ENCODE assay signal across 1 fruit fly cellular context in the genomic region with DNA sequence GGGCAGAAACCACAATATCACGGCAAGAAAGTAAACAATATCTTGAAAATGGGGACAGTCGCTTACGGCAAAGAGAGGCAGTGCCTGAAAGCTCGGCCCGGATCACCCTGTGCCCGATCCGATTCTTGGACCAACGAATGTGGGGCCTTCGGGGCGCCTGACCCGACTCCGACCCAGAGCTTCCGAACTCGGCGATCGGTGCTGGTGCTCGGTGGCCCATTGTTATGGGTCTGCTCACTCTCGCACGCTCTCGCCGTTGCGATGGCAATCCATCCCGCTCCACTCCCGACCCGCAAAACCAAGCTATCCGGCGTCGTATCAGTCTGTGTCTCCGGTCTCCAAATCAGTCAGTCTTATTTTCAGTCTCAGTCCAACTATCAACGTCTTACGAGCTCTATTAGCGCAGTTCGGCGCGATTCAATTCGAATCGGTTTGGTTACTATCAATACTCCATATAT.
A peak's percentile ranks its signal among the peaks of the same experiment; 100 is the strongest.
TF ChIP-seq lines count a peak whose summit lies in the region.

A gene (plus strand): TSS at position 362 of the 458 bp plus-strand sequence.

TF ChIP-seq in whole organism, embryonic, 481 proteins besides CTCF, POLR2A, EP300 and RAD21 (continued from another document):
- TF ChIP-seq NC2β (GFP tag; optimal IDR thresholded peaks at IDR 0.05; lab: Kevin White, UChicago) = no peak
- TF ChIP-seq Spps (tag; optimal IDR thresholded peaks at IDR 0.05; lab: Kevin White, UChicago) = no peak
- TF ChIP-seq lab (GFP tag; optimal IDR thresholded peaks at IDR 0.05; lab: Kevin White, UChicago) = peak; percentile 78
- TF ChIP-seq Taf1 (GFP tag; IDR thresholded peaks at IDR 0.05; lab: Robert Waterston, UW) = 0 out of 2 replicates have a peak, but pooled peaks have one; percentile 26
- no peak for TF ChIP-seq CG4328 (GFP tag; optimal IDR thresholded peaks at IDR 0.05; lab: Kevin White, UChicago)
- TF ChIP-seq Gsc (GFP tag; IDR thresholded peaks at IDR 0.05; lab: Robert Waterston, UW) = no peak
- peak; percentile 87 for TF ChIP-seq CG34376 (GFP tag; optimal IDR thresholded peaks at IDR 0.05; lab: Kevin White, UChicago)
- peak; percentile 65 for TF ChIP-seq Atf6 (GFP tag; IDR thresholded peaks at IDR 0.05; lab: Robert Waterston, UW)
- TF ChIP-seq CoRest (tag; optimal IDR thresholded peaks at IDR 0.05; lab: Kevin White, UChicago) = no peak
- TF ChIP-seq Adf1 (GFP tag; IDR thresholded peaks at IDR 0.05; lab: Robert Waterston, UW) = peak; percentile 62; the same call in 1 of the 2 replicates
- TF ChIP-seq Dref (GFP tag; IDR thresholded peaks at IDR 0.05; lab: Robert Waterston, UW) = no peak
- no peak for TF ChIP-seq CG11085 (GFP tag; IDR thresholded peaks at IDR 0.05; lab: Robert Waterston, UW)
- peak; percentile 23; the same call in 1 of the 2 replicates for TF ChIP-seq CG17328 (GFP tag; IDR thresholded peaks at IDR 0.05; lab: Robert Waterston, UW)
- no peak for TF ChIP-seq Side (GFP tag; optimal IDR thresholded peaks at IDR 0.05; lab: Kevin White, UChicago)
- TF ChIP-seq CG33213 (GFP tag; optimal IDR thresholded peaks at IDR 0.05; lab: Kevin White, UChicago) = no peak
- 0 out of 2 replicates have a peak, but pooled peaks have one; percentile 10 for TF ChIP-seq wdn (GFP tag; IDR thresholded peaks at IDR 0.05; lab: Robert Waterston, UW)
- TF ChIP-seq hkb (optimal IDR thresholded peaks at IDR 0.05; lab: Kevin White, UChicago) = no peak
- peak; percentile 63 for TF ChIP-seq hkb (GFP tag; IDR thresholded peaks at IDR 0.05; lab: Robert Waterston, UW)
- TF ChIP-seq HmgZ (tag; optimal IDR thresholded peaks at IDR 0.05; lab: Kevin White, UChicago) = peak; percentile 69
- no peak for TF ChIP-seq dmrt11E (tag; optimal IDR thresholded peaks at IDR 0.05; lab: Kevin White, UChicago)
- TF ChIP-seq Deaf1 (tag; optimal IDR thresholded peaks at IDR 0.05; lab: Kevin White, UChicago) = peak; percentile 99
- no peak for TF ChIP-seq eyg (GFP tag; optimal IDR thresholded peaks at IDR 0.05; lab: Kevin White, UChicago)
- TF ChIP-seq CG8388 (GFP tag; optimal IDR thresholded peaks at IDR 0.05; lab: Kevin White, UChicago) = no peak
- TF ChIP-seq CG17385 (GFP tag; optimal IDR thresholded peaks at IDR 0.05; lab: Kevin White, UChicago) = no peak
- TF ChIP-seq CG18599 (GFP tag; optimal IDR thresholded peaks at IDR 0.05; lab: Kevin White, UChicago) = peak; percentile 50
- TF ChIP-seq CG7271 (tag; optimal IDR thresholded peaks at IDR 0.05; lab: Kevin White, UChicago) = no peak
- TF ChIP-seq CG17912 (GFP tag; optimal IDR thresholded peaks at IDR 0.05; lab: Kevin White, UChicago) = no peak
- no peak for TF ChIP-seq CG43689 (GFP tag; IDR thresholded peaks at IDR 0.05; lab: Robert Waterston, UW)
- no peak for TF ChIP-seq CG10654 (GFP tag; optimal IDR thresholded peaks at IDR 0.05; lab: Kevin White, UChicago)
- TF ChIP-seq CG17359 (tag; optimal IDR thresholded peaks at IDR 0.05; lab: Kevin White, UChicago) = peak; percentile 12
- peak; percentile 66 for TF ChIP-seq sug (tag; optimal IDR thresholded peaks at IDR 0.05; lab: Kevin White, UChicago)
- TF ChIP-seq CG2120 (GFP tag; optimal IDR thresholded peaks at IDR 0.05; lab: Kevin White, UChicago) = peak; percentile 12
- TF ChIP-seq CG6813 (GFP tag; optimal IDR thresholded peaks at IDR 0.05; lab: Kevin White, UChicago) = peak; percentile 11
- no peak for TF ChIP-seq Max (GFP tag; optimal IDR thresholded peaks at IDR 0.05; lab: Kevin White, UChicago)
- TF ChIP-seq CG11093 (GFP tag; IDR thresholded peaks at IDR 0.05; lab: Robert Waterston, UW) = no peak
- TF ChIP-seq H2.0 (GFP tag; IDR thresholded peaks at IDR 0.05; lab: Robert Waterston, UW) = 0 out of 2 replicates have a peak, but pooled peaks have one; percentile 3
- no peak for TF ChIP-seq CG6683 (GFP tag; optimal IDR thresholded peaks at IDR 0.05; lab: Kevin White, UChicago)
- no peak for TF ChIP-seq Hr39 (optimal IDR thresholded peaks at IDR 0.05; lab: Kevin White, UChicago)
- TF ChIP-seq CG31365 (tag; optimal IDR thresholded peaks at IDR 0.05; lab: Kevin White, UChicago) = no peak
- no peak for TF ChIP-seq ap (GFP tag; IDR thresholded peaks at IDR 0.05; lab: Robert Waterston, UW)
- TF ChIP-seq NFAT (GFP tag; IDR thresholded peaks at IDR 0.05; lab: Robert Waterston, UW) = 0 out of 2 replicates have a peak, but pooled peaks have one; percentile 29
- TF ChIP-seq exex (tag; optimal IDR thresholded peaks at IDR 0.05; lab: Kevin White, UChicago) = peak; percentile 54
- TF ChIP-seq ttk (GFP tag; IDR thresholded peaks at IDR 0.05; lab: Robert Waterston, UW) = no peak
- TF ChIP-seq prd (optimal IDR thresholded peaks at IDR 0.05; lab: Kevin White, UChicago) = no peak
- no peak for TF ChIP-seq prd (GFP tag; IDR thresholded peaks at IDR 0.05; lab: Robert Waterston, UW)
- TF ChIP-seq CG11723 (GFP tag; optimal IDR thresholded peaks at IDR 0.05; lab: Kevin White, UChicago) = no peak
- no peak for TF ChIP-seq unc-4 (GFP tag; IDR thresholded peaks at IDR 0.05; lab: Robert Waterston, UW; ENCODE audit: partially characterized antibody)
- peak; percentile 82 for TF ChIP-seq CG15601 (tag; optimal IDR thresholded peaks at IDR 0.05; lab: Kevin White, UChicago)
- TF ChIP-seq Dp (GFP tag; optimal IDR thresholded peaks at IDR 0.05; lab: Kevin White, UChicago) = no peak
- TF ChIP-seq CG2199 (GFP tag; IDR thresholded peaks at IDR 0.05; lab: Robert Waterston, UW) = peak; percentile 56; the same call in 1 of the 3 replicates
- 0 out of 3 replicates have a peak, but pooled peaks have one; percentile 33 for TF ChIP-seq Opbp (GFP tag; IDR thresholded peaks at IDR 0.05; lab: Robert Waterston, UW; ENCODE audit: partially characterized antibody)
- TF ChIP-seq amos (GFP tag; IDR thresholded peaks at IDR 0.05; lab: Robert Waterston, UW; ENCODE audit: partially characterized antibody) = no peak; the same call in 1 of the 2 replicates
- TF ChIP-seq pita (GFP tag; optimal IDR thresholded peaks at IDR 0.05; lab: Kevin White, UChicago) = no peak
- TF ChIP-seq lov (optimal IDR thresholded peaks at IDR 0.05; lab: Kevin White, UChicago) = no peak
- 0 out of 3 replicates have a peak, but pooled peaks have one; percentile 56 for TF ChIP-seq lov (GFP tag; IDR thresholded peaks at IDR 0.05; lab: Robert Waterston, UW)
- TF ChIP-seq CG10321 (GFP tag; IDR thresholded peaks at IDR 0.05; lab: Robert Waterston, UW) = no peak
